Worm (Caenorhabditis elegans): ENCODE data around the gene F10E7.2.

DNA sequence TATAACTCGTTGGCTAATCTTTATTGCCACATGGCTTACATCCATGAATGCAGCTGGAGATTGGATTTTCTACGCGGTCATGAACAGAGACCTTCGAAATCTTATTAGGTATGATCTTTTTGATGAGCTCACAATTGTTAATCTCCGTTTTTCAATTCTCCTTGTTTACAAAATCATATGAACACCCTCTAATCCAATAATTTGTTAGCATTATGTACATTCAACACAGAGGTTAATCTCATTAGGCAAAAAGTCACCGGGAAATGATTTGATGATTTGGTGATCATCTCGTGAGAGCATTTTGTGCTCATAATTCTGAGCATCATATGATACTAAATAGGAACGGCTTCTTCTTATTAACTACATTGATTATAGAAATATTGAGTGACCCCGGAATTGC, 24.2 kb downstream of the F10E7.2 start:
- TF ChIP-seq ama-1 (optimal IDR thresholded peaks at IDR 0.05) = no peak
- TF ChIP-seq tbx-11 (GFP tag; IDR thresholded peaks at IDR 0.05) = no peak
- TF ChIP-seq ceh-13 (GFP tag; optimal IDR thresholded peaks at IDR 0.05) = no peak
- no peak for TF ChIP-seq hmbx-1 (tag; optimal IDR thresholded peaks at IDR 0.05)
- TF ChIP-seq scrt-1 (GFP tag; IDR thresholded peaks at IDR 0.05) = no peak
- no peak for TF ChIP-seq aly-1 (tag; optimal IDR thresholded peaks at IDR 0.05)
- TF ChIP-seq B0310.2 (tag; optimal IDR thresholded peaks at IDR 0.05) = no peak
- TF ChIP-seq pes-1 (GFP tag; IDR thresholded peaks at IDR 0.05) = no peak
- no peak for TF ChIP-seq hmg-4 (GFP tag; optimal IDR thresholded peaks at IDR 0.05)
- TF ChIP-seq F13C5.2 (tag; optimal IDR thresholded peaks at IDR 0.05) = no peak
- no peak for TF ChIP-seq sea-1 (GFP tag; conservative IDR thresholded peaks at IDR 0.05)
- no peak for TF ChIP-seq tbx-37 (GFP tag; conservative IDR thresholded peaks at IDR 0.05)
- TF ChIP-seq flt-1 (GFP tag; IDR thresholded peaks at IDR 0.05) = no peak

All from whole organism, early embryonic.